Worm (Caenorhabditis elegans) whole organism, late embryonic: ENCODE measurements around the gene lyst-1.

Experiments
- C08G9.2 ChIP-seq: sonication (generic microtip); optimal IDR thresholded peaks from 2 replicates; lab custom pipeline; 2016; ENCODE audit warnings: mild to moderate bottlenecking, missing genetic modification characterization, moderate library complexity, missing compliant biosample characterization
- C38D4.7 ChIP-seq: fragments of 200-800 bp; sonication (Bioruptor generic); optimal IDR thresholded peaks from 2 replicates; lab custom pipeline; 2018; ENCODE audit warnings: mild to moderate bottlenecking, missing genetic modification characterization, moderate library complexity, missing compliant biosample characterization
- T23F11.4 ChIP-seq: fragments of 200-800 bp; sonication (Bioruptor generic); optimal IDR thresholded peaks from 2 replicates; lab custom pipeline; 2018; ENCODE audit warnings: mild to moderate bottlenecking, missing genetic modification characterization, missing compliant biosample characterization
- ceh-14 ChIP-seq: sonication (generic microtip); optimal IDR thresholded peaks from 2 replicates; lab custom pipeline; 2016; ENCODE audit warnings: missing genotype, missing genetic modification characterization, missing compliant biosample characterization
- ceh-18 ChIP-seq: sonication (generic microtip); optimal IDR thresholded peaks from 2 replicates; lab custom pipeline; 2016; ENCODE audit warnings: missing genetic modification characterization, missing compliant biosample characterization
- ceh-2 ChIP-seq: sonication (generic microtip); optimal IDR thresholded peaks from 2 replicates; lab custom pipeline; 2016; ENCODE audit warnings: missing genotype, missing genetic modification characterization, missing compliant biosample characterization
- ceh-24 ChIP-seq: sonication (generic microtip); optimal IDR thresholded peaks from 2 replicates; lab custom pipeline; 2016; ENCODE audit warnings: mild to moderate bottlenecking, missing genetic modification characterization, missing compliant biosample characterization
- ceh-31 ChIP-seq: sonication (generic microtip); optimal IDR thresholded peaks from 2 replicates; lab custom pipeline; 2016; ENCODE audit warnings: missing genetic modification characterization, missing compliant biosample characterization
- ceh-34 ChIP-seq: sonication (generic microtip); optimal IDR thresholded peaks from 2 replicates; lab custom pipeline; 2016; ENCODE audit warnings: mild to moderate bottlenecking, missing genetic modification characterization, missing compliant biosample characterization
- ceh-45 ChIP-seq: fragments of 200-800 bp; sonication (Bioruptor generic); IDR thresholded peaks from 2 replicates; pipeline ENCODE4 v1.3.6; 2022; ENCODE audit warnings: missing genetic modification reagents, missing genetic modification characterization, missing compliant biosample characterization
- ceh-48 ChIP-seq: sonication (generic microtip); optimal IDR thresholded peaks from 2 replicates; lab custom pipeline; 2016; ENCODE audit warnings: missing genetic modification characterization, inconsistent platforms, missing compliant biosample characterization
- ceh-6 ChIP-seq: fragments of 200-800 bp; sonication (Bioruptor generic); optimal IDR thresholded peaks from 2 replicates; lab custom pipeline; 2018; ENCODE audit warnings: mild to moderate bottlenecking, missing genetic modification characterization, missing compliant biosample characterization
- che-1 ChIP-seq: sonication (generic microtip); optimal IDR thresholded peaks from 2 replicates; lab custom pipeline; 2016; ENCODE audit warnings: mild to moderate bottlenecking, missing genetic modification characterization, missing compliant biosample characterization
- dmd-4 ChIP-seq: sonication (generic microtip); optimal IDR thresholded peaks from 2 replicates; lab custom pipeline; 2016; ENCODE audit warnings: borderline replicate concordance, missing genetic modification characterization, missing compliant biosample characterization
- dve-1 ChIP-seq: sonication (generic microtip); optimal IDR thresholded peaks from 2 replicates; lab custom pipeline; 2017; ENCODE audit warnings: antibody characterized with exemption, mild to moderate bottlenecking, missing genetic modification characterization, missing compliant biosample characterization
- elt-4 ChIP-seq: sonication (generic microtip); optimal IDR thresholded peaks from 2 replicates; lab custom pipeline; 2016; ENCODE audit warnings: missing genetic modification characterization, missing compliant biosample characterization
- fkh-10 ChIP-seq: fragments of 150-350 bp; optimal IDR thresholded peaks from 2 replicates; lab custom pipeline; 2014; ENCODE audit warnings: missing biosample characterization, missing genetic modification reagents, missing genetic modification characterization
- fkh-6 ChIP-seq: sonication (generic microtip); optimal IDR thresholded peaks from 2 replicates; lab custom pipeline; 2016; ENCODE audit warnings: missing genetic modification characterization, missing compliant biosample characterization
- gmeb-2 ChIP-seq: sonication (generic microtip); optimal IDR thresholded peaks from 2 replicates; lab custom pipeline; 2016; ENCODE audit warnings: missing genetic modification characterization, inconsistent platforms, missing compliant biosample characterization
- hlh-13 ChIP-seq: fragments of 200-800 bp; sonication (Bioruptor generic); optimal IDR thresholded peaks from 2 replicates; lab custom pipeline; 2018; ENCODE audit warnings: mild to moderate bottlenecking, missing genetic modification characterization, missing compliant biosample characterization
- hlh-15 ChIP-seq: sonication (generic microtip); optimal IDR thresholded peaks from 2 replicates; lab custom pipeline; 2016; ENCODE audit warnings: missing genetic modification characterization, missing compliant biosample characterization
- hlh-30 ChIP-seq: sonication (generic microtip); optimal IDR thresholded peaks from 2 replicates; lab custom pipeline; 2017; ENCODE audit warnings: antibody characterized with exemption, missing genetic modification characterization, missing compliant biosample characterization; ENCODE audit not compliant: insufficient read depth
- lim-6 ChIP-seq: sonication (generic microtip); optimal IDR thresholded peaks from 2 replicates; lab custom pipeline; 2016; ENCODE audit warnings: missing genetic modification characterization, missing compliant biosample characterization
- lin-11 ChIP-seq: fragments of 200-800 bp; sonication (Bioruptor generic); optimal IDR thresholded peaks from 2 replicates; lab custom pipeline; 2018; ENCODE audit warnings: mild to moderate bottlenecking, missing genetic modification characterization, missing compliant biosample characterization
- nfya-1 ChIP-seq: sonication (generic microtip); optimal IDR thresholded peaks from 2 replicates; lab custom pipeline; 2017; ENCODE audit warnings: missing genetic modification characterization, mild to moderate bottlenecking, missing compliant biosample characterization, antibody characterized with exemption, moderate library complexity
- nhr-11 ChIP-seq: fragments of 150-350 bp; optimal IDR thresholded peaks from 2 replicates; lab custom pipeline; 2014; ENCODE audit warnings: missing biosample characterization, missing genetic modification characterization
- nhr-232 ChIP-seq: sonication (generic microtip); optimal IDR thresholded peaks from 2 replicates; lab custom pipeline; 2016; ENCODE audit warnings: missing genetic modification characterization, missing compliant biosample characterization
- pag-3 ChIP-seq: sonication (generic microtip); optimal IDR thresholded peaks from 2 replicates; lab custom pipeline; 2016; ENCODE audit warnings: missing compliant biosample characterization, missing genetic modification characterization, borderline replicate concordance
- pax-1 ChIP-seq: fragments of 150-350 bp; optimal IDR thresholded peaks from 2 replicates; lab custom pipeline; 2014; ENCODE audit warnings: missing biosample characterization, missing genetic modification characterization
- ref-2 ChIP-seq: sonication (generic microtip); optimal IDR thresholded peaks from 2 replicates; lab custom pipeline; 2016; ENCODE audit warnings: missing genetic modification characterization, missing compliant biosample characterization
- rnt-1 ChIP-seq: sonication (generic microtip); optimal IDR thresholded peaks from 2 replicates; lab custom pipeline; 2016; ENCODE audit warnings: missing genetic modification characterization, missing compliant biosample characterization
- sdc-2 ChIP-seq: sonication (generic microtip); optimal IDR thresholded peaks from 2 replicates; lab custom pipeline; 2016; ENCODE audit warnings: missing genotype, missing genetic modification characterization, missing compliant biosample characterization
- sox-2 ChIP-seq: fragments of 200-800 bp; sonication (Bioruptor generic); IDR thresholded peaks from 2 replicates; pipeline ENCODE4 v1.3.6; 2022; ENCODE audit warnings: missing genetic modification reagents, missing genetic modification characterization, missing compliant biosample characterization
- sox-4 ChIP-seq: sonication (generic microtip); optimal IDR thresholded peaks from 2 replicates; lab custom pipeline; 2017; ENCODE audit warnings: mild to moderate bottlenecking, missing genetic modification characterization, inconsistent platforms, missing compliant biosample characterization
- syd-9 ChIP-seq: sonication (generic microtip); optimal IDR thresholded peaks from 2 replicates; lab custom pipeline; 2016; ENCODE audit warnings: mild to moderate bottlenecking, missing genetic modification characterization, moderate library complexity, missing compliant biosample characterization
- tbx-2 ChIP-seq: sonication (generic microtip); optimal IDR thresholded peaks from 2 replicates; lab custom pipeline; 2016; ENCODE audit warnings: missing genetic modification characterization, missing compliant biosample characterization
- tbx-7 ChIP-seq: sonication (generic microtip); optimal IDR thresholded peaks from 2 replicates; lab custom pipeline; 2016; ENCODE audit warnings: missing genotype, missing genetic modification characterization, missing compliant biosample characterization
- unc-42 ChIP-seq: sonication (generic microtip); optimal IDR thresholded peaks from 2 replicates; lab custom pipeline; 2016; ENCODE audit warnings: missing genotype, missing genetic modification characterization, missing compliant biosample characterization
- unc-55 ChIP-seq: sonication (generic microtip); optimal IDR thresholded peaks from 2 replicates; lab custom pipeline; 2017; ENCODE audit warnings: missing biosample characterization, missing genetic modification reagents, missing genetic modification characterization
- unc-86 ChIP-seq: sonication (generic microtip); optimal IDR thresholded peaks from 2 replicates; lab custom pipeline; 2016; ENCODE audit warnings: missing genetic modification characterization, missing compliant biosample characterization
- zip-5 ChIP-seq: sonication (generic microtip); optimal IDR thresholded peaks from 2 replicates; lab custom pipeline; 2016; ENCODE audit warnings: missing genetic modification characterization, missing compliant biosample characterization
- ztf-16 ChIP-seq: sonication (generic microtip); optimal IDR thresholded peaks from 2 replicates; lab custom pipeline; 2017; ENCODE audit warnings: missing genetic modification characterization, missing compliant biosample characterization

The lyst-1 gene

ce11 chrX:12086297-12086696 is 54.7 kb downstream of the lyst-1 start:
- no peak for TF ChIP-seq dve-1 (tag; lab: Kevin White, UChicago)
- peak; percentile 61 for TF ChIP-seq ceh-31 (tag; lab: Kevin White, UChicago)
- TF ChIP-seq lim-6 (tag; lab: Kevin White, UChicago), result no peak
- TF ChIP-seq C38D4.7 (GFP tag; lab: Kevin White, UChicago), result no peak
- no peak for TF ChIP-seq tbx-7 (tag; lab: Kevin White, UChicago)
- no peak for TF ChIP-seq hlh-30 (tag; lab: Kevin White, UChicago)
- TF ChIP-seq pag-3, result no peak
- no peak for TF ChIP-seq fkh-6
- no peak for TF ChIP-seq nhr-11 (tag; lab: Kevin White, UChicago)
- no peak for TF ChIP-seq unc-55 (GFP tag; lab: Kevin White, UChicago)
- TF ChIP-seq gmeb-2, result no peak
- TF ChIP-seq ceh-34 (tag; lab: Kevin White, UChicago), result peak; percentile 4
- no peak for TF ChIP-seq ceh-24 (tag; lab: Kevin White, UChicago)
- no peak for TF ChIP-seq zip-5 (tag; lab: Kevin White, UChicago)
- TF ChIP-seq pax-1 (tag; lab: Kevin White, UChicago), result no peak
- TF ChIP-seq lin-11 (tag; lab: Kevin White, UChicago), result no peak
- TF ChIP-seq sox-2 (GFP tag; lab: Robert Waterston, UW), result no peak
- TF ChIP-seq elt-4, result peak; percentile 78
- TF ChIP-seq sdc-2, result no peak
- no peak for TF ChIP-seq nhr-232 (tag; lab: Kevin White, UChicago)
- peak; percentile 15 for TF ChIP-seq nfya-1 (tag; lab: Kevin White, UChicago)
- TF ChIP-seq ceh-6, result peak; percentile 4
- no peak for TF ChIP-seq hlh-15 (tag; lab: Kevin White, UChicago)
- TF ChIP-seq unc-86, result no peak
- no peak for TF ChIP-seq ref-2 (tag; lab: Kevin White, UChicago)
- no peak for TF ChIP-seq T23F11.4 (GFP tag; lab: Kevin White, UChicago)
- TF ChIP-seq tbx-2 (tag; lab: Kevin White, UChicago), result no peak
- TF ChIP-seq C08G9.2 (tag; lab: Kevin White, UChicago), result peak; percentile 19
- TF ChIP-seq ceh-18 (tag; lab: Kevin White, UChicago), result no peak
- no peak for TF ChIP-seq ztf-16 (tag; lab: Kevin White, UChicago)
- TF ChIP-seq ceh-2 (tag; lab: Kevin White, UChicago), result no peak

DNA sequence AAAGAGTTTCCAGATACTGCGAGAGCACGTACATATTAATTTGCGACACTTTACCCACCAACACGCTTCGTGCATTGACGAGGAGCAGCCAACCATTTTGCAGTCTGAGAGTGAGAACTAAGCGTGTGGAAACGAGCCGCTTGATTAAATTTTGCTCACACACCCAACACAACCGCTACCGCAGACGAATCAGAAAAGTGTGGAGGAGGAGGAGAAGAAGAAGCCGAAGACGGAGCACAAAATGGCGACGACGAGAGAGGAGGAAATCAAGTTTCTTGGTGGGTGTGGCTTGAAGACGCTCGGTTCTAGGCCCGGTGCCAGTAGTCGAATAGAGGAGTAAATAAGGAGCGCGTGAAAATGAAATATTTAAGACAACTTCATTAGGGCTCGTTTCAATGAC is 58.1 kb downstream of the lyst-1 start:
- TF ChIP-seq nfya-1 (tag; lab: Kevin White, UChicago) (peak; percentile 50), gmeb-2 (no peak), sox-4 (tag; lab: Kevin White, UChicago) (no peak), ztf-16 (tag; lab: Kevin White, UChicago) (no peak), che-1 (no peak), hlh-13 (no peak), fkh-10 (no peak), hlh-15 (tag; lab: Kevin White, UChicago) (no peak), rnt-1 (tag; lab: Kevin White, UChicago) (no peak), dmd-4 (tag; lab: Kevin White, UChicago) (no peak), sdc-2 (no peak), ceh-48 (no peak), syd-9 (tag; lab: Kevin White, UChicago) (no peak), elt-4 (peak; percentile 23), ceh-14 (tag; lab: Kevin White, UChicago) (peak; percentile 86), ceh-45 (GFP tag; lab: Robert Waterston, UW) (no peak), ceh-31 (tag; lab: Kevin White, UChicago) (peak; percentile 40), unc-42 (tag; lab: Kevin White, UChicago) (peak; percentile 99)
